Fruit fly (Drosophila melanogaster) whole organism, embryonic: ENCODE measurements around the gene Cwc25.

ENCODE experiments used
- Ada2b ChIP-seq: fragments of 200-800 bp; sonication (Bioruptor generic); IDR thresholded peaks from 2 replicates; pipeline ENCODE4 v1.3.6; 2022; ENCODE audit warnings: missing biosample characterization, missing genetic modification characterization
- Adf1 ChIP-seq: fragments of 200-800 bp; sonication (Bioruptor generic); IDR thresholded peaks from 2 replicates; pipeline ENCODE4 v1.3.6; 2022; ENCODE audit warnings: missing biosample characterization, missing genetic modification characterization
- Awh ChIP-seq: fragments of 200-800 bp; sonication (Bioruptor generic); IDR thresholded peaks from 2 replicates; pipeline ENCODE4, ENCODE4 v1.3.6; 2022; ENCODE audit warnings: missing biosample characterization, missing genetic modification characterization
- Blimp-1 ChIP-seq: fragments of 200-800 bp; sonication (Bioruptor generic); optimal IDR thresholded peaks from 3 replicates; lab custom pipeline; 2018; ENCODE audit warnings: missing biosample characterization, missing genetic modification characterization, mild to moderate bottlenecking, moderate library complexity, missing genetic modification reagents
- CG12219 ChIP-seq: fragments of 200-800 bp; sonication (Bioruptor generic); optimal IDR thresholded peaks from 3 replicates; lab custom pipeline; 2018; ENCODE audit warnings: missing biosample characterization, mild to moderate bottlenecking, missing genetic modification characterization
- CG12236 ChIP-seq: fragments of 200-800 bp; sonication (Bioruptor generic); optimal IDR thresholded peaks from 2 replicates; lab custom pipeline; 2016; ENCODE audit warnings: missing biosample characterization, missing genetic modification characterization
- CG13123 ChIP-seq: fragments of 200-800 bp; sonication (Bioruptor generic); optimal IDR thresholded peaks from 2 replicates; lab custom pipeline; 2016; ENCODE audit warnings: missing biosample characterization, missing genetic modification characterization
- CG1529 ChIP-seq: fragments of 200-800 bp; sonication (Bioruptor generic); optimal IDR thresholded peaks from 3 replicates; lab custom pipeline; 2018; ENCODE audit warnings: missing biosample characterization, missing genetic modification characterization
- CG16779 ChIP-seq: fragments of 200-800 bp; sonication (Bioruptor generic); IDR thresholded peaks from 2 replicates; pipeline ENCODE4 v1.3.6; 2022; ENCODE audit warnings: missing biosample characterization, missing genetic modification characterization
- CG16815 ChIP-seq: fragments of 200-800 bp; sonication (Bioruptor generic); optimal IDR thresholded peaks from 3 replicates; lab custom pipeline; 2017; ENCODE audit warnings: missing biosample characterization, mild to moderate bottlenecking, missing genetic modification characterization
- CG16863 ChIP-seq: fragments of 200-800 bp; sonication (Bioruptor generic); optimal IDR thresholded peaks from 3 replicates; lab custom pipeline; 2016; ENCODE audit warnings: missing biosample characterization, missing genetic modification characterization
- CG17328 ChIP-seq: fragments of 200-800 bp; sonication (Bioruptor generic); IDR thresholded peaks from 2 replicates; pipeline ENCODE4 v1.3.6; 2022; ENCODE audit warnings: missing biosample characterization, missing genetic modification characterization
- CG17361 ChIP-seq: fragments of 200-800 bp; sonication (Bioruptor generic); IDR thresholded peaks from 3 replicates; pipeline ENCODE4 v1.3.6; 2022; ENCODE audit warnings: missing biosample characterization, missing genetic modification characterization
- CG17612 ChIP-seq: fragments of 200-800 bp; sonication (Bioruptor generic); IDR thresholded peaks from 2 replicates; pipeline ENCODE4 v1.3.6; 2022; ENCODE audit warnings: missing biosample characterization, missing genetic modification characterization
- CG1792 ChIP-seq: fragments of 200-800 bp; sonication (Bioruptor generic); optimal IDR thresholded peaks from 2 replicates; lab custom pipeline; 2016; ENCODE audit warnings: missing biosample characterization, missing genetic modification characterization
- CG18262 ChIP-seq: fragments of 200-800 bp; optimal IDR thresholded peaks from 3 replicates; lab custom pipeline; 2019; ENCODE audit warnings: missing biosample characterization, mild to moderate bottlenecking, missing genetic modification characterization, moderate library complexity
- CG18619 ChIP-seq: fragments of 200-800 bp; sonication (Bioruptor generic); optimal IDR thresholded peaks from 3 replicates; lab custom pipeline; 2017; ENCODE audit warnings: missing biosample characterization, mild to moderate bottlenecking, missing genetic modification characterization
- CG3407 ChIP-seq: fragments of 200-800 bp; sonication (Bioruptor generic); optimal IDR thresholded peaks from 2 replicates; lab custom pipeline; 2018; ENCODE audit warnings: missing biosample characterization, mild to moderate bottlenecking, missing genetic modification characterization
- CG4404 ChIP-seq: fragments of 200-800 bp; sonication (Bioruptor generic); IDR thresholded peaks from 2 replicates; pipeline ENCODE4 v1.3.6; 2022; ENCODE audit warnings: missing biosample characterization, missing genetic modification characterization
- CG4854 ChIP-seq: fragments of 200-800 bp; sonication (Bioruptor generic); optimal IDR thresholded peaks from 2 replicates; lab custom pipeline; 2016; ENCODE audit warnings: missing biosample characterization, missing genetic modification characterization, inconsistent platforms
- CG5245 ChIP-seq: fragments of 200-800 bp; sonication (Bioruptor generic); optimal IDR thresholded peaks from 3 replicates; lab custom pipeline; 2016; ENCODE audit warnings: missing biosample characterization, missing genetic modification characterization
- CG6175 ChIP-seq: fragments of 200-800 bp; sonication (Bioruptor generic); IDR thresholded peaks from 3 replicates; pipeline ENCODE4 v1.3.6; 2022; ENCODE audit warnings: missing biosample characterization, missing genetic modification characterization
- CG7372 ChIP-seq: fragments of 200-800 bp; sonication (Bioruptor generic); IDR thresholded peaks from 2 replicates; pipeline ENCODE4 v1.3.6; 2022; ENCODE audit warnings: missing biosample characterization, missing genetic modification characterization
- CG7987 ChIP-seq: fragments of 200-800 bp; sonication (Bioruptor generic); optimal IDR thresholded peaks from 2 replicates; lab custom pipeline; 2018; ENCODE audit warnings: missing biosample characterization, mild to moderate bottlenecking, missing genetic modification characterization, moderate library complexity
- CG8388 ChIP-seq: fragments of 200-800 bp; sonication (Bioruptor generic); optimal IDR thresholded peaks from 2 replicates; lab custom pipeline; 2019; ENCODE audit warnings: missing biosample characterization, mild to moderate bottlenecking, missing genetic modification characterization, moderate library complexity
- CG8944 ChIP-seq: fragments of 200-800 bp; sonication (Bioruptor generic); optimal IDR thresholded peaks from 3 replicates; lab custom pipeline; 2016; ENCODE audit warnings: missing biosample characterization, missing genetic modification characterization
- CoRest ChIP-seq: fragments of 200-800 bp; sonication (Bioruptor generic); optimal IDR thresholded peaks from 3 replicates; lab custom pipeline; 2018; ENCODE audit warnings: missing biosample characterization, mild to moderate bottlenecking, missing genetic modification characterization, moderate library complexity
- Fer2 ChIP-seq: fragments of 200-800 bp; sonication (Bioruptor generic); optimal IDR thresholded peaks from 2 replicates; lab custom pipeline; 2018; ENCODE audit warnings: missing biosample characterization, mild to moderate bottlenecking, missing genetic modification characterization, moderate library complexity
- Hr3 ChIP-seq: fragments of 200-800 bp; sonication (Bioruptor generic); optimal IDR thresholded peaks from 3 replicates; lab custom pipeline; 2016; ENCODE audit warnings: missing biosample characterization, missing genetic modification characterization
- MBD-R2 ChIP-seq: fragments of 200-800 bp; sonication (Bioruptor generic); IDR thresholded peaks from 2 replicates; pipeline ENCODE4 v1.3.6; 2022; ENCODE audit warnings: missing biosample characterization, missing genetic modification characterization
- Nf-YA ChIP-seq: fragments of 200-800 bp; sonication (Bioruptor generic); IDR thresholded peaks from 2 replicates; pipeline ENCODE4 v1.3.6; 2022; ENCODE audit warnings: missing biosample characterization, missing genetic modification characterization
- Side ChIP-seq: fragments of 200-800 bp; sonication (Bioruptor generic); optimal IDR thresholded peaks from 2 replicates; lab custom pipeline; 2016; ENCODE audit warnings: missing biosample characterization, missing genetic modification characterization
- Sin3A ChIP-seq: fragments of >200 bp; optimal IDR thresholded peaks from 2 replicates; lab custom pipeline; 2018
- Sox102F ChIP-seq: fragments of 200-800 bp; sonication (Bioruptor generic); optimal IDR thresholded peaks from 2 replicates; lab custom pipeline; 2018; ENCODE audit warnings: missing biosample characterization, mild to moderate bottlenecking, missing genetic modification characterization, moderate library complexity
- YL-1 ChIP-seq: fragments of 200-800 bp; sonication (Bioruptor generic); optimal IDR thresholded peaks from 3 replicates; lab custom pipeline; 2017; ENCODE audit warnings: missing biosample characterization, mild to moderate bottlenecking, missing genetic modification characterization
- ase ChIP-seq: fragments of 200-800 bp; sonication (Bioruptor generic); IDR thresholded peaks from 3 replicates; pipeline ENCODE4 v1.3.6; 2022; ENCODE audit warnings: missing biosample characterization, missing genetic modification characterization
- disco-r ChIP-seq: fragments of 200-800 bp; sonication (Bioruptor generic); optimal IDR thresholded peaks from 2 replicates; lab custom pipeline; 2016; ENCODE audit warnings: missing biosample characterization, missing genetic modification characterization
- dysf ChIP-seq: fragments of 200-800 bp; sonication (Bioruptor generic); IDR thresholded peaks from 3 replicates; pipeline ENCODE4 v1.3.6; 2022; ENCODE audit warnings: missing biosample characterization, missing genetic modification characterization
- fd102C ChIP-seq: fragments of 200-800 bp; sonication (Bioruptor generic); optimal IDR thresholded peaks from 2 replicates; lab custom pipeline; 2018; ENCODE audit warnings: missing biosample characterization, mild to moderate bottlenecking, missing genetic modification characterization, moderate library complexity
- h ChIP-seq: fragments of >200 bp; optimal IDR thresholded peaks from 2 replicates; lab custom pipeline; 2017
- hth ChIP-seq: fragments of >200 bp; optimal IDR thresholded peaks from 2 replicates; lab custom pipeline; 2017; ENCODE audit warnings: inconsistent platforms
- insv ChIP-seq, 2 experiments: fragments of 200-800 bp; sonication (Bioruptor generic); optimal IDR thresholded peaks; 3 replicates each; lab custom pipeline; 2016 to 2018; ENCODE audit warnings: missing biosample characterization in 2 of 2, missing genetic modification characterization in 2 of 2
- jumu ChIP-seq: fragments of 200-800 bp; sonication (Bioruptor generic); optimal IDR thresholded peaks from 3 replicates; lab custom pipeline; 2016; ENCODE audit warnings: missing biosample characterization, missing genetic modification characterization
- p53 ChIP-seq: fragments of 200-800 bp; sonication (Bioruptor generic); optimal IDR thresholded peaks from 2 replicates; lab custom pipeline; 2016; ENCODE audit warnings: missing biosample characterization, missing genetic modification characterization
- pb ChIP-seq: fragments of 200-800 bp; sonication (Bioruptor generic); optimal IDR thresholded peaks from 3 replicates; lab custom pipeline; 2016; ENCODE audit warnings: missing biosample characterization, missing genetic modification characterization
- prd ChIP-seq, 3 experiments: fragments of >200 bp in 2 of 3; fragments of 200-800 bp in 1 of 3; sonication (Bioruptor generic) in 1 of 3; optimal IDR thresholded peaks in 2 of 3; IDR thresholded peaks in 1 of 3; 2 replicates in 2 of 3; 3 replicates in 1 of 3; pipeline versions ENCODE4 v1.3.6 to Lab custom; 2017 to 2022; ENCODE audit warnings: missing biosample characterization in 1 of 3, missing genetic modification characterization in 1 of 3
- ro ChIP-seq: fragments of 200-800 bp; sonication (Bioruptor generic); IDR thresholded peaks from 2 replicates; pipeline ENCODE4 v1.3.6; 2022; ENCODE audit warnings: missing biosample characterization, missing genetic modification characterization
- tna ChIP-seq: fragments of 200-800 bp; sonication (Bioruptor generic); IDR thresholded peaks from 2 replicates; pipeline ENCODE4 v1.3.6; 2022; ENCODE audit warnings: missing biosample characterization, missing genetic modification characterization; ENCODE audit not compliant: partially characterized antibody
- tx ChIP-seq: fragments of 200-800 bp; sonication (Bioruptor generic); optimal IDR thresholded peaks from 2 replicates; lab custom pipeline; 2016; ENCODE audit warnings: missing biosample characterization, missing genetic modification characterization
- z ChIP-seq: fragments of 200-800 bp; sonication (Bioruptor generic); IDR thresholded peaks from 3 replicates; pipeline ENCODE4 v1.3.6; 2022; ENCODE audit warnings: missing biosample characterization, missing genetic modification characterization
- zfh1 ChIP-seq: fragments of 200-800 bp; sonication (Bioruptor generic); IDR thresholded peaks from 3 replicates; pipeline ENCODE4 v1.3.6; 2022; ENCODE audit warnings: missing biosample characterization, missing genetic modification characterization

Gene Cwc25

DNA sequence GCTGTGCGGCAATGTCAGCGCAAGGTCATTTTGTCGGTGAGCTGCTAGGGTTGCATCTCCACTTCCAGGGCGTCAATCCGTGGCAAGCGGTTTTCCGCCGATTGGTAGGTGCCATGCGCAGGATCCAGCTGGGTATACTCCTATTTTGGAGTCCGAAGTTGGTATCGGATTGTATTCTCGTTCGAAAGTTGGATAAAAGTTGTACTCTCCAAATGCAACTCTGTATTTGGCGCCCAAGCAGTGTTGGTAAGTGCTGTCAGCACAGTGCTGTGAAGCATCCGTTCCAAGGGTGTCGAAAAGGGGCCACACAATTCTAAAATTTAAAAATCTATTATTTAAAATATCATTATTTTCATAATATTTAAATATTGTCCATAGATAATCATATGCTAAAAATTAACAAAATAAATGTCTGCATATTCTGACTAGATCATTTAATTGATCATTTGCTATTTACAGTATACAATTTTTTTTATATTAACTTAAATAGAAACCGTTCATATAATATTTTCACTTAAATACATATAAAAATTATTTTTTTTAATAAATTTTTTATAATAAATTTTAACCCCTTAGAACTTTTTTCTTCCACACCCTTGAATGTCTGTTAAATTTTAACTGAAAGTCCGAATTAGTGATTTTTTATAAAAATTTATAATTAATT lies 3.7 kb downstream of the Cwc25 start (continued):
- TF ChIP-seq CG7987 (peak; percentile 85), CG5245 (GFP tag; lab: Kevin White, UChicago) (peak; percentile 86), zfh1 (GFP tag; lab: Robert Waterston, UW) (peak; percentile 85), Blimp-1 (GFP tag; lab: Kevin White, UChicago) (peak; percentile 77), CG1792 (GFP tag; lab: Kevin White, UChicago) (peak; percentile 74), pb (peak; percentile 75), MBD-R2 (peak; percentile 95), CG17361 (GFP tag; lab: Robert Waterston, UW) (no peak; the same call in 2 of the 3 replicates), CG12236 (peak; percentile 33), prd (optimal IDR thresholded peaks at IDR 0.05; lab: Kevin White, UChicago) (no peak), prd (GFP tag; IDR thresholded peaks at IDR 0.05; lab: Robert Waterston, UW) (peak; percentile 90), CG8388 (GFP tag; lab: Kevin White, UChicago) (peak; percentile 87), Adf1 (peak; percentile 65), Fer2 (tag; lab: Kevin White, UChicago) (peak; percentile 82), CG12219 (peak; percentile 61), ase (peak; percentile 80), fd102C (GFP tag; lab: Kevin White, UChicago) (peak; percentile 27), h (lab: Kevin White, UChicago) (no peak), tx (GFP tag; lab: Kevin White, UChicago) (peak; percentile 70), insv (GFP tag; optimal IDR thresholded peaks at IDR 0.05; lab: Kevin White, UChicago) (peak in 1 of 2 experiments; percentile 67), CG16863 (GFP tag; lab: Kevin White, UChicago) (peak; percentile 60), CG16815 (GFP tag; lab: Kevin White, UChicago) (peak; percentile 76), jumu (GFP tag; lab: Kevin White, UChicago) (peak; percentile 80), CG16779 (GFP tag; lab: Robert Waterston, UW) (peak; percentile 81), CG18619 (GFP tag; lab: Kevin White, UChicago) (peak; percentile 87), Sin3A (peak; percentile 66), YL-1 (GFP tag; lab: Kevin White, UChicago) (peak; percentile 86), Hr3 (GFP tag; lab: Kevin White, UChicago) (peak; percentile 90), CG13123 (GFP tag; lab: Kevin White, UChicago) (peak; percentile 72), disco-r (GFP tag; lab: Kevin White, UChicago) (peak; percentile 58), CG1529 (GFP tag; lab: Kevin White, UChicago) (peak; percentile 55), CG6175 (GFP tag; lab: Robert Waterston, UW) (peak; percentile 81), CG3407 (GFP tag; lab: Kevin White, UChicago) (peak; percentile 59), CG17612 (peak; percentile 67; the same call in 1 of the 2 replicates), Ada2b (GFP tag; lab: Robert Waterston, UW) (peak; percentile 62), ro (GFP tag; lab: Robert Waterston, UW) (peak; percentile 49; the same call in 1 of the 2 replicates), dysf (GFP tag; lab: Robert Waterston, UW) (peak; percentile 90), hth (lab: Kevin White, UChicago) (no peak), tna (GFP tag; lab: Robert Waterston, UW) (peak; percentile 8; the same call in 1 of the 2 replicates), CG18262 (tag; lab: Kevin White, UChicago) (peak; percentile 94), CoRest (tag; lab: Kevin White, UChicago) (peak; percentile 94), CG17328 (GFP tag; lab: Robert Waterston, UW) (peak; percentile 72), Nf-YA (peak; percentile 64; the same call in 1 of the 2 replicates), CG8944 (GFP tag; lab: Kevin White, UChicago) (peak; percentile 80), Side (peak; percentile 84), Sox102F (GFP tag; lab: Kevin White, UChicago) (peak; percentile 75), z (GFP tag; lab: Robert Waterston, UW) (no peak), CG4404 (GFP tag; lab: Robert Waterston, UW) (peak; percentile 79), Awh (GFP tag; lab: Robert Waterston, UW) (peak; percentile 80), CG7372 (GFP tag; lab: Robert Waterston, UW) (peak; percentile 82), CG4854 (peak; percentile 78), p53 (peak; percentile 58)
